Worm (Caenorhabditis elegans) whole organism, mixed stage, embryonic: ENCODE measurements around the gene ZK1010.10.

Source experiments
- ceh-39 ChIP-seq: fragments of 150-350 bp; optimal IDR thresholded peaks from 2 replicates; lab custom pipeline; 2014; ENCODE audit warnings: missing biosample characterization, missing genetic modification characterization
- ces-1 ChIP-seq: fragments of 150-350 bp; optimal IDR thresholded peaks from 2 replicates; lab custom pipeline; 2014; ENCODE audit warnings: missing biosample characterization, missing genetic modification reagents, missing genetic modification characterization
- elt-3 ChIP-seq: fragments of 150-350 bp; optimal IDR thresholded peaks from 2 replicates; lab custom pipeline; 2014; ENCODE audit warnings: missing biosample characterization, missing genetic modification characterization
- ham-2 ChIP-seq: fragments of 200-800 bp; sonication (Bioruptor generic); optimal IDR thresholded peaks from 2 replicates; lab custom pipeline; 2018; ENCODE audit warnings: mild to moderate bottlenecking, missing genetic modification characterization, missing compliant biosample characterization
- lin-13 ChIP-seq: fragments of 150-350 bp; optimal IDR thresholded peaks from 2 replicates; lab custom pipeline; 2014; ENCODE audit warnings: missing biosample characterization, missing genetic modification characterization
- lsy-2 ChIP-seq: fragments of 150-350 bp; optimal IDR thresholded peaks from 2 replicates; lab custom pipeline; 2014; ENCODE audit warnings: missing biosample characterization, missing genetic modification characterization
- nhr-12 ChIP-seq: fragments of 150-350 bp; optimal IDR thresholded peaks from 2 replicates; lab custom pipeline; 2014; ENCODE audit warnings: missing biosample characterization, missing genetic modification characterization
- nhr-2 ChIP-seq: fragments of 150-350 bp; optimal IDR thresholded peaks from 2 replicates; lab custom pipeline; 2014; ENCODE audit warnings: missing biosample characterization, missing genetic modification characterization
- nhr-237 ChIP-seq: fragments of 150-350 bp; optimal IDR thresholded peaks from 2 replicates; lab custom pipeline; 2014; ENCODE audit warnings: missing biosample characterization, missing genetic modification characterization
- pha-4 ChIP-seq: fragments of 150-350 bp; optimal IDR thresholded peaks from 2 replicates; lab custom pipeline; 2018; ENCODE audit warnings: missing biosample characterization, missing genetic modification reagents, missing genetic modification characterization
- snpc-4 ChIP-seq: fragments of 150-350 bp; optimal IDR thresholded peaks from 2 replicates; lab custom pipeline; 2014; ENCODE audit warnings: missing biosample characterization, missing genetic modification characterization
- unc-62 ChIP-seq: fragments of 150-350 bp; optimal IDR thresholded peaks from 2 replicates; lab custom pipeline; 2014; ENCODE audit warnings: missing biosample characterization, missing genetic modification reagents, missing genetic modification characterization
- ztf-11 ChIP-seq: fragments of 150-350 bp; optimal IDR thresholded peaks from 2 replicates; lab custom pipeline; 2014; ENCODE audit warnings: missing biosample characterization, missing genetic modification characterization

DNA sequence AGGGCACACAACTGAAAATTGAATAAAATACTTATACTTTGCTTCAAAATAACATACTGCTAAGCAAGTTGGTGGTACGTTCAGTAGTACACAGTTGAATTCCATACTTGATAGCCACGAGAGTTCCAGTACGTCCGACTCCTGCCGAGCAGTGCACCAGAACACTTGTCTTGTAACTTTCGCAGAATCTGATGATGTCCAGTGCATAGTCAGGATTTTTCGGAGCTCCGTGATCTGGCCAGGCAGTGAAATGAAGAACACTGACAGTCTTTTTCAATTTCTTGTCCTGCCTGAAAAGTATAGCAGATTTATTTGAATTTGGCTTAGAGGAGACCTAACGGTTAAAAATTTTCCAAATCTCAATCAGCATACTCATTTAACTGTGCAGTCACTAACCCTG is 47.8 kb downstream of the ZK1010.10 start:
- TF ChIP-seq nhr-2 (no peak), nhr-237 (no peak), ces-1 (GFP tag; lab: Kevin White, UChicago) (no peak), snpc-4 (no peak), elt-3 (tag; lab: Kevin White, UChicago) (no peak), ham-2 (GFP tag; lab: Kevin White, UChicago) (no peak), unc-62 (GFP tag; lab: Kevin White, UChicago) (no peak), lin-13 (tag; lab: Kevin White, UChicago) (no peak), nhr-12 (tag; lab: Kevin White, UChicago) (no peak), ceh-39 (tag; lab: Kevin White, UChicago) (no peak), pha-4 (tag; lab: Kevin White, UChicago) (no peak), ztf-11 (tag; lab: Kevin White, UChicago) (no peak), lsy-2 (no peak)
